Fruit fly (Drosophila melanogaster) whole organism, embryonic: ENCODE results near the gene CG6296.
A peak's percentile ranks its signal among the peaks of the same experiment; 100 is the strongest.

Experiments used
- ATbp ChIP-seq: fragments of 200-800 bp; sonication (Bioruptor generic); optimal IDR thresholded peaks from 2 replicates; lab custom pipeline; 2017; ENCODE audit warnings: missing biosample characterization, mild to moderate bottlenecking, missing genetic modification characterization, missing genetic modification reagents
- BEAF-32 ChIP-seq: fragments of 200-800 bp; sonication (Bioruptor generic); optimal IDR thresholded peaks from 3 replicates; lab custom pipeline; 2017; ENCODE audit warnings: missing biosample characterization, missing genetic modification characterization, mild to moderate bottlenecking, moderate library complexity, missing genetic modification reagents
- CG1024 ChIP-seq: fragments of 200-800 bp; sonication (Bioruptor generic); IDR thresholded peaks from 2 replicates; pipeline ENCODE4 v1.3.6; 2022; ENCODE audit warnings: missing biosample characterization, missing genetic modification characterization
- CG10543 ChIP-seq: fragments of 200-800 bp; sonication (Bioruptor generic); optimal IDR thresholded peaks from 3 replicates; lab custom pipeline; 2017; ENCODE audit warnings: missing biosample characterization, mild to moderate bottlenecking, missing genetic modification characterization, moderate library complexity
- CG10565 ChIP-seq: fragments of 200-800 bp; sonication (Bioruptor generic); optimal IDR thresholded peaks from 3 replicates; lab custom pipeline; 2016; ENCODE audit warnings: missing biosample characterization, mild to moderate bottlenecking, missing genetic modification characterization
- CG10654 ChIP-seq: fragments of 200-800 bp; sonication (Bioruptor generic); optimal IDR thresholded peaks from 2 replicates; lab custom pipeline; 2016; ENCODE audit warnings: missing biosample characterization, missing genetic modification characterization
- CG12299 ChIP-seq: fragments of 200-800 bp; sonication (Bioruptor generic); optimal IDR thresholded peaks from 2 replicates; lab custom pipeline; 2018; ENCODE audit warnings: missing biosample characterization, mild to moderate bottlenecking, missing genetic modification characterization
- CG12659 ChIP-seq: fragments of 200-800 bp; sonication (Bioruptor generic); optimal IDR thresholded peaks from 3 replicates; lab custom pipeline; 2017; ENCODE audit warnings: mild to moderate bottlenecking, missing biosample characterization, missing genetic modification reagents, missing genetic modification characterization
- CG12769 ChIP-seq: fragments of 200-800 bp; sonication (Bioruptor generic); optimal IDR thresholded peaks from 2 replicates; lab custom pipeline; 2019; ENCODE audit warnings: missing biosample characterization, mild to moderate bottlenecking, missing genetic modification characterization, moderate library complexity
- CG12942 ChIP-seq: fragments of 200-800 bp; sonication (Bioruptor generic); optimal IDR thresholded peaks from 3 replicates; lab custom pipeline; 2016; ENCODE audit warnings: missing biosample characterization, missing genetic modification characterization
- CG13894 ChIP-seq: fragments of 200-800 bp; sonication (Bioruptor generic); optimal IDR thresholded peaks from 3 replicates; lab custom pipeline; 2018; ENCODE audit warnings: missing biosample characterization, mild to moderate bottlenecking, missing genetic modification characterization, moderate library complexity
- CG15479 ChIP-seq: fragments of 200-800 bp; sonication (Bioruptor generic); optimal IDR thresholded peaks from 3 replicates; lab custom pipeline; 2019; ENCODE audit warnings: missing biosample characterization, mild to moderate bottlenecking, missing genetic modification characterization, moderate library complexity
- CG15514 ChIP-seq: fragments of 200-800 bp; sonication (Bioruptor generic); optimal IDR thresholded peaks from 3 replicates; lab custom pipeline; 2017; ENCODE audit warnings: missing biosample characterization, missing genetic modification characterization, mild to moderate bottlenecking, moderate library complexity, missing genetic modification reagents
- CG17359 ChIP-seq: fragments of 200-800 bp; sonication (Bioruptor generic); optimal IDR thresholded peaks from 3 replicates; lab custom pipeline; 2018; ENCODE audit warnings: missing biosample characterization, mild to moderate bottlenecking, missing genetic modification characterization, moderate library complexity
- CG17912 ChIP-seq: fragments of 200-800 bp; sonication (Bioruptor generic); optimal IDR thresholded peaks from 2 replicates; lab custom pipeline; 2018; ENCODE audit warnings: missing biosample characterization, mild to moderate bottlenecking, missing genetic modification characterization
- CG2199 ChIP-seq: fragments of 200-800 bp; sonication (Bioruptor generic); IDR thresholded peaks from 3 replicates; pipeline ENCODE4 v1.3.6; 2022; ENCODE audit warnings: missing biosample characterization, missing genetic modification characterization
- CG34224 ChIP-seq: fragments of 200-800 bp; sonication (Bioruptor generic); IDR thresholded peaks from 3 replicates; pipeline ENCODE4 v1.3.6; 2022; ENCODE audit warnings: missing biosample characterization, missing genetic modification characterization; ENCODE audit not compliant: partially characterized antibody
- CG4617 ChIP-seq: fragments of 200-800 bp; sonication (Bioruptor generic); optimal IDR thresholded peaks from 3 replicates; lab custom pipeline; 2016; ENCODE audit warnings: missing biosample characterization, missing genetic modification characterization, borderline replicate concordance
- Ets65A ChIP-seq: fragments of 200-800 bp; sonication (Bioruptor generic); peaks from one replicate; lab custom pipeline; 2016; ENCODE audit warnings: missing biosample characterization, missing genetic modification characterization
- Hr51 ChIP-seq, 2 experiments: fragments of 200-800 bp; sonication (Bioruptor generic); optimal IDR thresholded peaks; 2 replicates in 1 of 2; 3 replicates in 1 of 2; lab custom pipeline; 2016 to 2018; ENCODE audit warnings: missing biosample characterization in 2 of 2, missing genetic modification characterization in 2 of 2, mild to moderate bottlenecking in 1 of 2, moderate library complexity in 1 of 2
- Lpt ChIP-seq: fragments of >200 bp; optimal IDR thresholded peaks from 2 replicates; lab custom pipeline; 2018; ENCODE audit warnings: missing biosample characterization, missing genetic modification characterization
- Rfx ChIP-seq: fragments of 200-800 bp; sonication (Bioruptor generic); IDR thresholded peaks from 2 replicates; pipeline ENCODE4 v1.3.6; 2022; ENCODE audit warnings: missing biosample characterization, missing genetic modification characterization
- Scr ChIP-seq: fragments of 200-800 bp; sonication (Bioruptor generic); IDR thresholded peaks from 2 replicates; pipeline ENCODE4 v1.3.6; 2022; ENCODE audit warnings: missing biosample characterization, missing genetic modification characterization; ENCODE audit not compliant: partially characterized antibody
- Sry-β ChIP-seq: fragments of 200-800 bp; sonication (Bioruptor generic); optimal IDR thresholded peaks from 2 replicates; lab custom pipeline; 2018; ENCODE audit warnings: missing biosample characterization, mild to moderate bottlenecking, missing genetic modification characterization, moderate library complexity
- Stat92E ChIP-seq, 3 experiments: fragments of >200 bp in 2 of 3; fragments of 200-800 bp in 1 of 3; sonication (Bioruptor generic) in 1 of 3; optimal IDR thresholded peaks; 2 replicates each; lab custom pipeline; 2017 to 2019; ENCODE audit warnings: missing biosample characterization in 3 of 3, missing genetic modification characterization in 3 of 3, mild to moderate bottlenecking in 1 of 3, moderate library complexity in 1 of 3
- aop ChIP-seq: fragments of 200-800 bp; sonication (Bioruptor generic); IDR thresholded peaks from 2 replicates; pipeline ENCODE4 v1.3.6; 2022; ENCODE audit warnings: missing biosample characterization, missing genetic modification characterization
- cas ChIP-seq: fragments of 200-800 bp; sonication (Bioruptor generic); IDR thresholded peaks from 2 replicates; pipeline ENCODE4 v1.3.6; 2022; ENCODE audit warnings: missing biosample characterization, missing genetic modification characterization
- cg ChIP-seq: fragments of 200-800 bp; sonication (Bioruptor generic); optimal IDR thresholded peaks from 3 replicates; lab custom pipeline; 2019; ENCODE audit warnings: missing biosample characterization, mild to moderate bottlenecking, missing genetic modification characterization, moderate library complexity
- chm ChIP-seq: fragments of 200-800 bp; sonication (Bioruptor generic); IDR thresholded peaks from 2 replicates; pipeline ENCODE4 v1.3.6; 2022; ENCODE audit warnings: missing biosample characterization, missing genetic modification characterization
- corto ChIP-seq: fragments of 200-800 bp; sonication (Bioruptor generic); optimal IDR thresholded peaks from 2 replicates; lab custom pipeline; 2016; ENCODE audit warnings: missing biosample characterization, mild to moderate bottlenecking, missing genetic modification characterization, moderate library complexity
- fd3F ChIP-seq: fragments of 200-800 bp; sonication (Bioruptor generic); optimal IDR thresholded peaks from 2 replicates; lab custom pipeline; 2018; ENCODE audit warnings: missing biosample characterization, mild to moderate bottlenecking, missing genetic modification characterization, moderate library complexity
- ftz-f1 ChIP-seq: fragments of 200-800 bp; sonication (Bioruptor generic); optimal IDR thresholded peaks from 2 replicates; lab custom pipeline; 2016; ENCODE audit warnings: missing biosample characterization, missing genetic modification characterization
- hbn ChIP-seq: fragments of 200-800 bp; sonication (Bioruptor generic); IDR thresholded peaks from 2 replicates; pipeline ENCODE4 v1.3.6; 2022; ENCODE audit warnings: missing biosample characterization, missing genetic modification characterization; ENCODE audit not compliant: partially characterized antibody
- hkb ChIP-seq, 2 experiments: fragments of 200-800 bp in 1 of 2; fragments of >200 bp in 1 of 2; sonication (Bioruptor generic) in 1 of 2; IDR thresholded peaks in 1 of 2; optimal IDR thresholded peaks in 1 of 2; 2 replicates each; pipeline versions ENCODE4 v1.3.6 to Lab custom; 2017 to 2022; ENCODE audit warnings: missing biosample characterization in 1 of 2, missing genetic modification characterization in 1 of 2
- kah ChIP-seq: fragments of 200-800 bp; sonication (Bioruptor generic); optimal IDR thresholded peaks from 2 replicates; lab custom pipeline; 2018; ENCODE audit warnings: missing biosample characterization, mild to moderate bottlenecking, missing genetic modification characterization
- klu ChIP-seq: fragments of 200-800 bp; sonication (Bioruptor generic); IDR thresholded peaks from 2 replicates; pipeline ENCODE4 v1.3.6; 2022; ENCODE audit warnings: missing biosample characterization, missing genetic modification characterization
- knrl ChIP-seq: fragments of 200-800 bp; sonication (Bioruptor generic); IDR thresholded peaks from 3 replicates; pipeline ENCODE4 v1.3.6; 2022; ENCODE audit warnings: missing biosample characterization, missing genetic modification characterization; ENCODE audit not compliant: partially characterized antibody
- lilli ChIP-seq: fragments of 200-800 bp; sonication (Bioruptor generic); optimal IDR thresholded peaks from 3 replicates; lab custom pipeline; 2016; ENCODE audit warnings: missing biosample characterization, missing genetic modification characterization
- nmo ChIP-seq: fragments of 200-800 bp; sonication (Bioruptor generic); optimal IDR thresholded peaks from 2 replicates; lab custom pipeline; 2018; ENCODE audit warnings: missing biosample characterization, mild to moderate bottlenecking, missing genetic modification characterization, moderate library complexity
- repo ChIP-seq: fragments of 200-800 bp; sonication (Bioruptor generic); optimal IDR thresholded peaks from 2 replicates; lab custom pipeline; 2016; ENCODE audit warnings: missing biosample characterization, missing genetic modification characterization
- sima ChIP-seq: fragments of 200-800 bp; sonication (Bioruptor generic); optimal IDR thresholded peaks from 2 replicates; lab custom pipeline; 2016; ENCODE audit warnings: missing biosample characterization, missing genetic modification characterization
- ssp ChIP-seq: fragments of 200-800 bp; sonication (Bioruptor generic); IDR thresholded peaks from 2 replicates; pipeline ENCODE4 v1.3.6; 2022; ENCODE audit warnings: missing biosample characterization, missing genetic modification characterization
- tgo ChIP-seq: fragments of 200-800 bp; sonication (Bioruptor generic); IDR thresholded peaks from 3 replicates; pipeline ENCODE4 v1.3.6; 2022; ENCODE audit warnings: missing biosample characterization, missing genetic modification characterization
- tna ChIP-seq: fragments of 200-800 bp; sonication (Bioruptor generic); IDR thresholded peaks from 2 replicates; pipeline ENCODE4 v1.3.6; 2022; ENCODE audit warnings: missing biosample characterization, missing genetic modification characterization; ENCODE audit not compliant: partially characterized antibody
- ttk ChIP-seq: fragments of 200-800 bp; sonication (Bioruptor generic); IDR thresholded peaks from 2 replicates; pipeline ENCODE4 v2.1.2; 2022; ENCODE audit warnings: missing biosample characterization, missing genetic modification characterization
- vvl ChIP-seq: fragments of 200-800 bp; sonication (Bioruptor generic); IDR thresholded peaks from 2 replicates; pipeline ENCODE4 v1.3.6; 2022; ENCODE audit warnings: missing biosample characterization, missing genetic modification characterization
- zen2 ChIP-seq: fragments of 200-800 bp; sonication (Bioruptor generic); IDR thresholded peaks from 3 replicates; pipeline ENCODE4 v1.3.6; 2022; ENCODE audit warnings: missing biosample characterization, missing genetic modification characterization; ENCODE audit not compliant: partially characterized antibody

The CG6296 gene

dm6 chr3R:26966794-26967323, 38.4 kb downstream of the CG6296 start, which contains the start of gene CG5521 (continued):
- TF ChIP-seq CG1024 (GFP tag; lab: Robert Waterston, UW) (no peak), nmo (GFP tag; lab: Kevin White, UChicago) (peak; percentile 0), CG10543 (peak; percentile 38), BEAF-32 (GFP tag; lab: Kevin White, UChicago) (peak; percentile 0), Ets65A (GFP tag; lab: Kevin White, UChicago) (no peak), CG4617 (peak; percentile 78), ftz-f1 (GFP tag; lab: Kevin White, UChicago) (no peak), corto (GFP tag; lab: Kevin White, UChicago) (no peak), kah (no peak), Lpt (GFP tag; lab: Kevin White, UChicago) (no peak), aop (GFP tag; lab: Robert Waterston, UW) (no peak), CG10654 (GFP tag; lab: Kevin White, UChicago) (no peak), CG2199 (GFP tag; lab: Robert Waterston, UW) (peak; percentile 47; the same call in 1 of the 3 replicates), Scr (GFP tag; lab: Robert Waterston, UW) (peak; percentile 45), Sry-β (peak; percentile 91), CG15514 (peak; percentile 100), ssp (GFP tag; lab: Robert Waterston, UW) (no peak), Stat92E (GFP tag; optimal IDR thresholded peaks at IDR 0.05; lab: Kevin White, UChicago) (peak in 1 of 3 experiments; percentile 49), lilli (GFP tag; lab: Kevin White, UChicago) (no peak), tgo (GFP tag; lab: Robert Waterston, UW) (no peak), cas (no peak), cg (GFP tag; lab: Kevin White, UChicago) (peak; percentile 79), CG12942 (GFP tag; lab: Kevin White, UChicago) (no peak), knrl (peak; percentile 77), ttk (no peak), CG17912 (GFP tag; lab: Kevin White, UChicago) (no peak), hbn (GFP tag; lab: Robert Waterston, UW) (no peak), tna (GFP tag; lab: Robert Waterston, UW) (peak; percentile 48; the same call in 1 of the 2 replicates), CG15479 (no peak), zen2 (GFP tag; lab: Robert Waterston, UW) (no peak), CG10565 (no peak), vvl (GFP tag; lab: Robert Waterston, UW) (no peak), CG17359 (tag; lab: Kevin White, UChicago) (no peak), fd3F (GFP tag; lab: Kevin White, UChicago) (no peak), CG12659 (GFP tag; lab: Kevin White, UChicago) (peak; percentile 34), Hr51 (GFP tag; optimal IDR thresholded peaks at IDR 0.05; lab: Kevin White, UChicago) (no peak), CG13894 (tag; lab: Kevin White, UChicago) (peak; percentile 32), ATbp (GFP tag; lab: Kevin White, UChicago) (no peak), sima (GFP tag; lab: Kevin White, UChicago) (no peak), Rfx (GFP tag; lab: Robert Waterston, UW) (peak; percentile 37; the same call in 1 of the 2 replicates), CG34224 (GFP tag; lab: Robert Waterston, UW) (0 out of 3 replicates have a peak, but pooled peaks have one; percentile 48), klu (0 out of 2 replicates have a peak, but pooled peaks have one; percentile 9), CG12299 (tag; lab: Kevin White, UChicago) (no peak), CG12769 (tag; lab: Kevin White, UChicago) (no peak), hkb (optimal IDR thresholded peaks at IDR 0.05; lab: Kevin White, UChicago) (no peak), hkb (GFP tag; IDR thresholded peaks at IDR 0.05; lab: Robert Waterston, UW) (peak; percentile 50; the same call in 1 of the 2 replicates), repo (no peak), chm (peak; percentile 20; the same call in 1 of the 2 replicates)
